Worm (Caenorhabditis elegans): ENCODE results near the gene ZK262.9.

ce11 chrV:18410142-18410541 lies 29.4 kb upstream of the ZK262.9 start, which contains the start of gene srh-207:
- TF ChIP-seq sox-4 (tag; optimal IDR thresholded peaks at IDR 0.05) (no peak), unc-62 (GFP tag; optimal IDR thresholded peaks at IDR 0.05) (no peak), skn-1 (tag; optimal IDR thresholded peaks at IDR 0.05) (no peak), tbx-2 (tag; optimal IDR thresholded peaks at IDR 0.05) (no peak), blmp-1 (tag; optimal IDR thresholded peaks at IDR 0.05) (no peak), pqm-1 (tag; optimal IDR thresholded peaks at IDR 0.05) (no peak)

All from whole organism, L1 larva.